Worm (Caenorhabditis elegans): ENCODE data around the gene F56C4.1.

The F56C4.1 gene

ce11 chrIV:10636649-10637048, at the start of gene F56C4.1:
Gene F56C4.1, plus strand, starts transcription at chrIV:10636949.
- no peak for TF ChIP-seq ZK546.5 (tag; optimal IDR thresholded peaks at IDR 0.05)
- no peak for TF ChIP-seq ceh-16 (tag; optimal IDR thresholded peaks at IDR 0.05)
- TF ChIP-seq ztf-11 (tag; optimal IDR thresholded peaks at IDR 0.05), result no peak
- no peak for TF ChIP-seq fos-1 (tag; optimal IDR thresholded peaks at IDR 0.05)
- TF ChIP-seq mml-1 (tag; optimal IDR thresholded peaks at IDR 0.05), result no peak
- TF ChIP-seq R02D3.7 (tag; optimal IDR thresholded peaks at IDR 0.05), result no peak
- TF ChIP-seq lin-39 (tag; optimal IDR thresholded peaks at IDR 0.05), result no peak
- TF ChIP-seq egl-27 (tag; optimal IDR thresholded peaks at IDR 0.05), result no peak
- no peak for TF ChIP-seq nhr-43 (tag; optimal IDR thresholded peaks at IDR 0.05; ENCODE audit: poor library complexity, severe bottlenecking)
- TF ChIP-seq lsy-12 (tag; optimal IDR thresholded peaks at IDR 0.05), result no peak
- no peak for TF ChIP-seq nhr-23 (tag; optimal IDR thresholded peaks at IDR 0.05)
- no peak for TF ChIP-seq nhr-28 (tag; optimal IDR thresholded peaks at IDR 0.05)
- TF ChIP-seq nhr-11 (tag; optimal IDR thresholded peaks at IDR 0.05), result no peak
- no peak for TF ChIP-seq zag-1 (tag; optimal IDR thresholded peaks at IDR 0.05)

ce11 chrIV:10589072-10589471, 47.7 kb upstream of the F56C4.1 start, which contains the start of gene C43F9.4:
Gene C43F9.4, minus strand, starts transcription at chrIV:10589172.
- no peak for TF ChIP-seq mml-1 (tag; optimal IDR thresholded peaks at IDR 0.05)
- no peak for TF ChIP-seq pqm-1 (tag; optimal IDR thresholded peaks at IDR 0.05)
- TF ChIP-seq pha-4 (tag; optimal IDR thresholded peaks at IDR 0.05), result no peak
- TF ChIP-seq ama-1 (optimal IDR thresholded peaks at IDR 0.05), result no peak
- TF ChIP-seq nhr-25 (tag; optimal IDR thresholded peaks at IDR 0.05), result no peak
- no peak for TF ChIP-seq ceh-9 (tag; optimal IDR thresholded peaks at IDR 0.05)

ce11 chrIV:10590649-10591048, 46.1 kb upstream of the F56C4.1 start, which contains the start of the genes C43F9.5 and nkb-2:
Gene C43F9.5, minus strand, starts transcription at chrIV:10590749.
Gene nkb-2, plus strand, starts transcription at chrIV:10590925.
- TF ChIP-seq egl-5 (tag; optimal IDR thresholded peaks at IDR 0.05) (no peak), nhr-11 (tag; optimal IDR thresholded peaks at IDR 0.05) (no peak), fkh-10 (GFP tag; optimal IDR thresholded peaks at IDR 0.05) (no peak), elt-2 (tag; optimal IDR thresholded peaks at IDR 0.05) (no peak), unc-62 (GFP tag; optimal IDR thresholded peaks at IDR 0.05) (no peak), R02D3.7 (tag; optimal IDR thresholded peaks at IDR 0.05) (no peak), jun-1 (tag; optimal IDR thresholded peaks at IDR 0.05) (no peak), lsy-12 (tag; optimal IDR thresholded peaks at IDR 0.05) (no peak), mdl-1 (tag; optimal IDR thresholded peaks at IDR 0.05) (no peak), ceh-16 (tag; optimal IDR thresholded peaks at IDR 0.05) (no peak), pqm-1 (tag; optimal IDR thresholded peaks at IDR 0.05) (no peak), ZK546.5 (tag; optimal IDR thresholded peaks at IDR 0.05) (no peak), mml-1 (tag; optimal IDR thresholded peaks at IDR 0.05) (no peak), nhr-77 (tag; optimal IDR thresholded peaks at IDR 0.05) (no peak), elt-1 (tag; optimal IDR thresholded peaks at IDR 0.05) (no peak), ztf-11 (tag; optimal IDR thresholded peaks at IDR 0.05) (no peak), nhr-237 (tag; optimal IDR thresholded peaks at IDR 0.05) (no peak)

ce11 chrIV:10593570-10593969, 43.2 kb upstream of the F56C4.1 start, which contains the start of gene C43F9.7:
Gene C43F9.7, minus strand, starts transcription at chrIV:10593670.
- no peak for TF ChIP-seq R02D3.7 (tag; optimal IDR thresholded peaks at IDR 0.05)
- no peak for TF ChIP-seq daf-12 (tag; optimal IDR thresholded peaks at IDR 0.05)
- no peak for TF ChIP-seq zag-1 (tag; optimal IDR thresholded peaks at IDR 0.05)
- no peak for TF ChIP-seq elt-2 (tag; optimal IDR thresholded peaks at IDR 0.05)
- no peak for TF ChIP-seq nfya-1 (tag; optimal IDR thresholded peaks at IDR 0.05; ENCODE audit: insufficient read depth)
- TF ChIP-seq elt-3 (tag; optimal IDR thresholded peaks at IDR 0.05), result no peak
- no peak for TF ChIP-seq sea-2 (GFP tag; optimal IDR thresholded peaks at IDR 0.05)
- no peak for TF ChIP-seq nhr-11 (tag; optimal IDR thresholded peaks at IDR 0.05)
- TF ChIP-seq hmg-11 (tag; optimal IDR thresholded peaks at IDR 0.05), result no peak
- TF ChIP-seq nhr-28 (tag; optimal IDR thresholded peaks at IDR 0.05), result no peak
- TF ChIP-seq unc-39 (tag; optimal IDR thresholded peaks at IDR 0.05), result no peak
- no peak for TF ChIP-seq ceh-82 (tag; optimal IDR thresholded peaks at IDR 0.05)
- TF ChIP-seq tbx-2 (tag; optimal IDR thresholded peaks at IDR 0.05), result no peak
- no peak for TF ChIP-seq fos-1 (tag; optimal IDR thresholded peaks at IDR 0.05)
- TF ChIP-seq lin-39 (tag; optimal IDR thresholded peaks at IDR 0.05), result no peak
- no peak for TF ChIP-seq ztf-11 (tag; optimal IDR thresholded peaks at IDR 0.05)
- TF ChIP-seq nhr-23 (tag; optimal IDR thresholded peaks at IDR 0.05), result no peak
